Worm (Caenorhabditis elegans): ENCODE results near the gene ZK632.2.

Gene ZK632.2

DNA sequence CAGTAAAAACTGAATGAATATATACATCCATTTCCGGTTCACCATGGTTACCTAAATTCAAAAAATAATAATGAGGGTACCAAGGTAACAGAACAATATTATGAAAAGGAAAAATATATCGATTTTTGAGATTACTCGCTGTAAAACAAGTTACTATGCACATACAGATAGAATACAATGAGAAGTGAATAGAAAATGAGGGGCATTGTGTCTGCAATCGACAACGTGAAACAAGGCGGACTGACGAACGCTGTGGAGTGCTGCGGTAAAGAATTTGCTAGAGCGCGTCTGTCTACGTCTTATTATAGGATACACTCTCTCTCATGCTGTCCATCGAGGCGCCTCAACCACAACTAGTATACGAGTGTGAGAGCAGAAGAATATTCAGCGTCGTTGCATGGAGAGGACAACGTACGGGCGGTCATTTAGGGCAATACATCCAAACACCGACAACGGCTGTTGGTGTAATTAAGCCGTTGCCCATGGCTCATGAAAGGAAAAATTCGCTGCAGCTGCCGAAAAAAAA is 18.2 kb downstream of the ZK632.2 start, which contains the start of gene cnx-1:
Gene cnx-1, minus strand, starts transcription at position 51 of the 526 bp plus-strand sequence.
- TF ChIP-seq F26F4.8 (GFP tag; conservative IDR thresholded peaks at IDR 0.05) (no peak), hmg-1.1 (GFP tag; IDR thresholded peaks at IDR 0.05) (no peak; the same call in none of the 2 replicates), ceh-32 (tag; optimal IDR thresholded peaks at IDR 0.05; ENCODE audit: poor library complexity) (no peak), mes-2 (tag; optimal IDR thresholded peaks at IDR 0.05; ENCODE audit: poor library complexity, severe bottlenecking) (peak; percentile 41), mxl-2 (GFP tag; conservative IDR thresholded peaks at IDR 0.05) (no peak), saeg-2 (GFP tag; IDR thresholded peaks at IDR 0.05) (no peak), ceh-28 (tag; optimal IDR thresholded peaks at IDR 0.05) (peak; percentile 28), R02D3.7 (tag; optimal IDR thresholded peaks at IDR 0.05) (no peak), dmd-8 (GFP tag; IDR thresholded peaks at IDR 0.05) (no peak), dmd-6 (GFP tag; IDR thresholded peaks at IDR 0.05) (no peak), Y75B8A.6 (GFP tag; IDR thresholded peaks at IDR 0.05) (no peak), daf-19 (GFP tag; conservative IDR thresholded peaks at IDR 0.05) (no peak), pqm-1 (tag; optimal IDR thresholded peaks at IDR 0.05) (no peak), pha-4 (GFP tag; IDR thresholded peaks at IDR 0.05) (no peak), pha-4 (tag; optimal IDR thresholded peaks at IDR 0.05) (peak; percentile 58), zfp-3 (GFP tag; conservative IDR thresholded peaks at IDR 0.05) (no peak), nhr-77 (tag; optimal IDR thresholded peaks at IDR 0.05) (no peak), F10B5.3 (tag; optimal IDR thresholded peaks at IDR 0.05) (no peak), hif-1 (tag; optimal IDR thresholded peaks at IDR 0.05) (no peak), nhr-28 (tag; optimal IDR thresholded peaks at IDR 0.05) (no peak), zag-1 (tag; optimal IDR thresholded peaks at IDR 0.05) (no peak), nhr-41 (GFP tag; IDR thresholded peaks at IDR 0.05) (no peak), hlh-11 (tag; optimal IDR thresholded peaks at IDR 0.05) (peak; percentile 16), lin-29 (GFP tag; IDR thresholded peaks at IDR 0.05) (no peak), F44E2.7 (GFP tag; IDR thresholded peaks at IDR 0.05) (0 out of 2 replicates have a peak, but pooled peaks have one; percentile 22), dve-1 (tag; optimal IDR thresholded peaks at IDR 0.05; ENCODE audit: insufficient read depth) (peak; percentile 22), Y105C5A.15 (GFP tag; IDR thresholded peaks at IDR 0.05) (no peak), mdl-1 (tag; optimal IDR thresholded peaks at IDR 0.05) (peak in 1 of 2 experiments; percentile 31), zfp-2 (tag; optimal IDR thresholded peaks at IDR 0.05) (no peak), lin-1 (GFP tag; IDR thresholded peaks at IDR 0.05) (no peak), skn-1 (tag; optimal IDR thresholded peaks at IDR 0.05) (no peak), aha-1 (tag) (peak; percentile 84), ceh-44 (GFP tag; IDR thresholded peaks at IDR 0.05) (no peak), ama-1 (optimal IDR thresholded peaks at IDR 0.05) (no peak), vab-7 (GFP tag; IDR thresholded peaks at IDR 0.05) (no peak), mxl-3 (GFP tag; optimal IDR thresholded peaks at IDR 0.05) (peak; percentile 45), nhr-11 (tag; optimal IDR thresholded peaks at IDR 0.05) (peak; percentile 30), fos-1 (tag; optimal IDR thresholded peaks at IDR 0.05) (no peak), T26A8.4 (GFP tag; IDR thresholded peaks at IDR 0.05) (no peak), ceh-62 (tag; optimal IDR thresholded peaks at IDR 0.05) (no peak), egl-43 (GFP tag; IDR thresholded peaks at IDR 0.05) (peak; percentile 55; the same call in 1 of the 2 replicates), lin-13 (GFP tag; optimal IDR thresholded peaks at IDR 0.05) (no peak), lim-7 (GFP tag; IDR thresholded peaks at IDR 0.05) (no peak), zip-11 (GFP tag; IDR thresholded peaks at IDR 0.05) (no peak), D1046.2 (GFP tag; IDR thresholded peaks at IDR 0.05) (no peak), rbr-2 (tag; optimal IDR thresholded peaks at IDR 0.05) (peak; percentile 33), attf-4 (tag; optimal IDR thresholded peaks at IDR 0.05) (no peak), unc-39 (tag; optimal IDR thresholded peaks at IDR 0.05) (no peak), lsy-2 (tag; optimal IDR thresholded peaks at IDR 0.05) (peak in 1 of 2 experiments; percentile 52), ctbp-1 (GFP tag; IDR thresholded peaks at IDR 0.05) (no peak), nhr-10 (tag; optimal IDR thresholded peaks at IDR 0.05) (no peak), aly-2 (tag; optimal IDR thresholded peaks at IDR 0.05) (no peak), daf-12 (tag; optimal IDR thresholded peaks at IDR 0.05) (no peak)

All from whole organism, L4 larva.